Worm (Caenorhabditis elegans): ENCODE data around the gene rsp-2.

Gene rsp-2

DNA sequence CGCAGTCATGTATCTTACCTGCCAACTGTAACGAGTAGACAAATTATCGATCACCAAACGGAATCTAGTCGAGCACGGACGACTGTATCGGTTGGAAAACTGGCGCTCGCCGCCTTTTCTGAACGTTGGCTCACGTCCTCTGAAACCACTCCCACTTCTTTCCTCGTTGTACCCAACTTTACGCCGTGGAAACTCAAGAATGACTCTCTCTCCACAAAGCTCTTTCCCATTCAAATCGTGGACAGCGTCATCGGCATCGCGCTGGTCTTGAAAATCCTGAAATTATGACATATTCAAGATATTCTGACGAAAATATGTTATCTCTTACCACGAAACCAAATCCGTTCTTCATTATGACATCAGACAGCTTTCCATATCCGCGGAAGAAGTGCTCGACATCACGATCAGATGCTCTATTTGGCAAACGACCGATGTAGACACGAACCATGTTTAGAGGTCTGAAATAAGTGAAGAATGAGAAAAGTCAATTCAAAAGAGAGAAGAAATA is at the start of gene rsp-2:
Gene rsp-2 (minus strand): TSS at position 458 of the 508 bp plus-strand sequence.
- TF ChIP-seq unc-62 (GFP tag; optimal IDR thresholded peaks at IDR 0.05) = no peak

ce11 chrII:11501956-11502355 is 49.2 kb upstream of the rsp-2 start:
- TF ChIP-seq unc-62 (GFP tag; optimal IDR thresholded peaks at IDR 0.05) = no peak

ce11 chrII:11500198-11500597 is 47.4 kb upstream of the rsp-2 start, which contains the start of gene B0334.20:
B0334.20 (minus strand) TSS chrII:11500459.
- TF ChIP-seq unc-62 (GFP tag; optimal IDR thresholded peaks at IDR 0.05) = no peak

DNA sequence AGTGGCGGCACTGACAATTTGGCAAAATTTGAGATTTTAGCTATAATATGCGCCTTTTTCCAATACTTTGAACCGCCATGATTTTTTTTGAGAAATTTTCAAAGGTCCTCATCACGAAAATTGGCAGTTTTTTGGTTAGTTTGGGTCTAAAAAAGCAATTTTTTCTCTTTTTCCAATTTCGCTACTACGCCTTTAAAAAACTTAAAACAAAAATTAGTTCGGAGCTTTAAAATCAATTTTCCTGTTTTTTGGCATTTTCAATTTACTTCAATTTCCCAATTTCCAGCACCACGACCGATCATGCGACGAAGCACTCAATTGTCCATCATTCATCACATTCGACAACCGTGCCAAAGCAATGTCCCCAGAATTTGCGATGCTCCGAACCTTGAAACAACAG is 44.6 kb upstream of the rsp-2 start, which contains the start of gene B0334.5:
Gene B0334.5 (plus strand): TSS at position 301 of the 400 bp plus-strand sequence.
- TF ChIP-seq unc-62 (GFP tag; optimal IDR thresholded peaks at IDR 0.05) = no peak

ce11 chrII:11496767-11497166 is 44.0 kb upstream of the rsp-2 start, which contains the start of gene emc-5:
emc-5 (plus strand) TSS chrII:11496780.
- no peak for TF ChIP-seq unc-62 (GFP tag; optimal IDR thresholded peaks at IDR 0.05)

ce11 chrII:11495806-11496205 is 43.1 kb upstream of the rsp-2 start:
- no peak for TF ChIP-seq unc-62 (GFP tag; optimal IDR thresholded peaks at IDR 0.05)

- TF ChIP-seq unc-62 (GFP tag; optimal IDR thresholded peaks at IDR 0.05) = no peak
Observed at ce11 chrII:11495307-11495706, 42.6 kb upstream of the rsp-2 start, which contains the start of the genes ooc-3 and B0334.4. ooc-3 (minus strand) TSS chrII:11495321. B0334.4 (plus strand) TSS chrII:11495692.

DNA sequence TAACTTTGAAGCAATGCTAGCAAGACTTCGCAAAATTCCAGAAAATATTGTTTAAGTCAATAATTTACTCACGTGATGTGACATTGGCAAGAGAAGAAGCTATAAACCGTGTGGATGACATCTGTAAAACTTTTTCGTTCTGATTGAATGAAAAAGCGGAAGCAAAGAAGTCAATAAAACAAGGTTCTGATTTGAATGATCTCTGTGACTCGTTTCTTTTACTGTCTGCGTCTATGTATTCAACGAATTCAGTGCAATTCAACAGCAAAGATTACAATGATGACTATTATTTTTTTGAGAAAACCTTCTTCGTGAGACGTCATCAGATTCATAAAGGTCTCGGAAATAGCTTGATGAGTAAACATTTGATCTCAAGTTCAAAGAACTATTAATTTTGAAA is 40.1 kb upstream of the rsp-2 start, which contains the start of gene hacl-1:
Gene hacl-1 (minus strand): TSS at position 121 of the 400 bp plus-strand sequence.
- no peak for TF ChIP-seq unc-62 (GFP tag; optimal IDR thresholded peaks at IDR 0.05)

ce11 chrII:11487999-11488398 is 35.2 kb upstream of the rsp-2 start, which contains the start of gene B0334.13:
B0334.13 (plus strand) TSS chrII:11488299.
- TF ChIP-seq unc-62 (GFP tag; optimal IDR thresholded peaks at IDR 0.05) = no peak

ce11 chrII:11486698-11487234 is 34.0 kb upstream of the rsp-2 start, which contains the start of gene ttr-18:
ttr-18 (minus strand) TSS chrII:11486748.
- TF ChIP-seq unc-62 (GFP tag; optimal IDR thresholded peaks at IDR 0.05) = no peak

DNA sequence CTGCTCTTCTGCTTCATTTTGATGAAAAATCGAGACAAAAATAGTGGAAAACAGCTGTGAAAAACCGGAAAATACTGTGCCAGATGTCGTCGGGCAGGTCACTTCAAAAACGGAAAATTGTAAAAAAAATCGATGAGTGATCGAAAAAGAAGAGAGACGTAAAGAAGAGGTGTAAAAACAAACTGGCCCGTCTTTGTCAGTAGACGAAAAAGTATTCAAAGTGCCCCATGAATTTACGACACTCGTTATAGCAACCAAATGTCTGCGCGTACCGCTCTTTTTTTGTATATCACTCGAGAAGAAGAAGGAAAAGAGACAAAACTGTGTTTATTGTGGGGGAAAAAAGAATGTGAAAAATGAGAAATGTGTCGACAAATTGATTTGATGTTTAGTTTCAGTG is 32.4 kb upstream of the rsp-2 start, which contains the start of gene twk-5:
Gene twk-5 (minus strand): TSS at position 101 of the 400 bp plus-strand sequence.
- TF ChIP-seq unc-62 (GFP tag; optimal IDR thresholded peaks at IDR 0.05) = no peak

DNA sequence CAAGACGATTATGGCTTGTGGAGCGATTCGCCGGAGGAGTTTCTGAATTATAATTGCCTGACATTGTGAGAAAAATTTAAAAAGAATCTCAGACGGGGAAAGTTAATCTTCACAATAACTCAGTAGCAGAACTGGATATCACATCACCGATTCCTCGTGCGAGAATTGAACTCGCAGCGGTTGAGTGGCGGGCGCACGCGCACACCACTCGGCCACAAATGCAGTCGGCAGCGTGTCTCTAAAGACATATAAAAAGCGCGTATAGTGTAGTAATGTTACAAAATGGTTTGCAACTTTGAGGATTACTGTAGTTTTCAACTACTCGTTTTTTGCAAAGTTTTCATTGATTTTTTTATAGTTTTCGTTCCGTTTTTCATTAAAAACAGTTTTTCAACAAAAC is 31.8 kb upstream of the rsp-2 start:
- TF ChIP-seq unc-62 (GFP tag; optimal IDR thresholded peaks at IDR 0.05) = no peak

DNA sequence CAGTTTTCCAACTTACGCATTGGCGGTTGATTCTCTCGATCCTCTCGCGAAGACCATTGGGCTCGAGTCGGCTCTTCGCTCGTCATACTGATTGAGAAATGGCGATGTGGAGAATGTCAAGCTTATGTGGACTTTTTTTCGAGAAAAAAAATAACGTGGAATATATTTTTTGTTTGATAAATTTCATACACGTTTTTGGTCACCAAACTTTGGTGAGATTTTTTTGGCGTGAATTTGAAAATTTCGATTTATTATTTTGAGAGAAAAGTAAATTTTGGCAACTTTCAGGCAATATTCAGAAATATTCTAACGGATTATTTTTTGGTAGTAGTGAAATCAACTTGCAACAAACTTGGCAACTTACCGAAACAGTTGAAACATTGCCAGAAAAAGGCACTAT is 26.3 kb upstream of the rsp-2 start, which contains the start of gene W02B12.12:
Gene W02B12.12 (minus strand): TSS at position 101 of the 400 bp plus-strand sequence.
- no peak for TF ChIP-seq unc-62 (GFP tag; optimal IDR thresholded peaks at IDR 0.05)

ce11 chrII:11476410-11476809 is 23.7 kb upstream of the rsp-2 start, which contains the start of gene W02B12.16:
W02B12.16 (minus strand) TSS chrII:11476510.
- TF ChIP-seq unc-62 (GFP tag; optimal IDR thresholded peaks at IDR 0.05) = no peak

- no peak for TF ChIP-seq unc-62 (GFP tag; optimal IDR thresholded peaks at IDR 0.05)
Observed at ce11 chrII:11473525-11474181, 20.9 kb upstream of the rsp-2 start, which contains the start of the genes metl-1 and W02B12.11. metl-1 (minus strand) TSS chrII:11473575. W02B12.11 (plus strand) TSS chrII:11473861.

DNA sequence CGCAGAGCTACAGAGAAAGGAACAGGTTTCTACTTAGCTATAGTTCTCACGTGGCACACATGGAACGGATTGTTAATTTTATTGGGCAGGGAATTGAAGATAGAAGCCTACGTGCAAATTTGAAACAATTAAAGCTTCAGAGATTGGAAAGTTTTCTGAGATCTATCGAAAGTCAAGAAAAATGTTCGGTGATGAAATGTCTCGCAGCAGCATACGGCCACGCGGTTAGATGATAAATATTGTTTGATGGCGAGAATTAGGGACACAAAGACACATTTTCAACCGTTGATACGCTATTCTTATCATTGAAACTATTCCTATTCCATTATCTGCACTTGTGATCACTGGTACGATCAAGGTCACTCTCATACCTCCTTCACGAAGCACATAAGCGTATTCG is 19.8 kb upstream of the rsp-2 start:
- TF ChIP-seq unc-62 (GFP tag; optimal IDR thresholded peaks at IDR 0.05) = no peak

Measured in whole organism, dauer.